Worm (Caenorhabditis elegans) whole organism, L2 larva: Measurements from ENCODE around the gene F46E10.3.

Experiments used
- ama-1 ChIP-seq: fragments of 150-350 bp; optimal IDR thresholded peaks from 2 replicates; lab custom pipeline; 2018; ENCODE audit warnings: inconsistent platforms
- ceh-16 ChIP-seq: fragments of 150-350 bp; optimal IDR thresholded peaks from 2 replicates; lab custom pipeline; 2014; ENCODE audit warnings: missing biosample characterization, missing genetic modification characterization
- ceh-82 ChIP-seq: fragments of 150-350 bp; optimal IDR thresholded peaks from 2 replicates; lab custom pipeline; 2014; ENCODE audit warnings: missing biosample characterization, missing genetic modification characterization
- elt-3 ChIP-seq: sonication (generic microtip); optimal IDR thresholded peaks from 2 replicates; lab custom pipeline; 2017; ENCODE audit warnings: missing biosample characterization, missing genetic modification characterization
- fos-1 ChIP-seq: fragments of 150-350 bp; optimal IDR thresholded peaks from 2 replicates; lab custom pipeline; 2014; ENCODE audit warnings: missing biosample characterization, missing genetic modification characterization
- lin-13 ChIP-seq: fragments of 150-350 bp; optimal IDR thresholded peaks from 2 replicates; lab custom pipeline; 2014; ENCODE audit warnings: missing biosample characterization, missing genetic modification reagents, missing genetic modification characterization
- lin-39 ChIP-seq: fragments of 150-350 bp; optimal IDR thresholded peaks from 2 replicates; lab custom pipeline; 2014; ENCODE audit warnings: missing biosample characterization, missing genetic modification reagents, missing genetic modification characterization
- mab-5 ChIP-seq: fragments of 150-350 bp; optimal IDR thresholded peaks from 2 replicates; lab custom pipeline; 2014; ENCODE audit warnings: missing biosample characterization, missing genetic modification characterization
- nhr-11 ChIP-seq: fragments of 150-350 bp; optimal IDR thresholded peaks from 2 replicates; lab custom pipeline; 2014; ENCODE audit warnings: missing biosample characterization, missing genetic modification characterization
- skn-1 ChIP-seq: sonication (generic microtip); optimal IDR thresholded peaks from 2 replicates; lab custom pipeline; 2017; ENCODE audit warnings: missing biosample characterization, missing genetic modification characterization
- sma-9 ChIP-seq, 2 experiments: fragments of 150-350 bp in 1 of 2; sonication (generic microtip) in 1 of 2; optimal IDR thresholded peaks; 2 replicates each; lab custom pipeline; 2014 to 2016; ENCODE audit warnings: missing genetic modification characterization in 2 of 2, mild to moderate bottlenecking in 1 of 2, missing biosample characterization in 1 of 2, missing compliant biosample characterization in 1 of 2, missing genetic modification reagents in 1 of 2, moderate library complexity in 1 of 2
- snpc-4 ChIP-seq: fragments of 150-350 bp; optimal IDR thresholded peaks from 2 replicates; lab custom pipeline; 2014; ENCODE audit warnings: missing biosample characterization, missing genetic modification characterization
- unc-39 ChIP-seq: fragments of 150-350 bp; optimal IDR thresholded peaks from 2 replicates; lab custom pipeline; 2014; ENCODE audit warnings: missing biosample characterization, missing genetic modification characterization
- ztf-11 ChIP-seq: sonication (generic microtip); optimal IDR thresholded peaks from 2 replicates; lab custom pipeline; 2017; ENCODE audit warnings: missing biosample characterization, missing genetic modification characterization

ce11 chrV:6546450-6547171 lies 28.5 kb downstream of the F46E10.3 start, which contains the start of gene dre-1:
- TF ChIP-seq lin-39 (tag; lab: Kevin White, UChicago): no peak
- no peak for TF ChIP-seq snpc-4 (tag; lab: Kevin White, UChicago)
- no peak for TF ChIP-seq ztf-11 (tag; lab: Kevin White, UChicago)
- TF ChIP-seq elt-3 (tag; lab: Kevin White, UChicago): no peak
- TF ChIP-seq skn-1 (tag; lab: Kevin White, UChicago): no peak
- TF ChIP-seq ceh-16 (tag; lab: Kevin White, UChicago): no peak
- no peak for TF ChIP-seq lin-13
- TF ChIP-seq mab-5 (tag; lab: Kevin White, UChicago): no peak
- TF ChIP-seq fos-1: peak; percentile 82
- TF ChIP-seq ceh-82 (tag; lab: Kevin White, UChicago): no peak
- no peak for TF ChIP-seq sma-9 (GFP tag; optimal IDR thresholded peaks at IDR 0.05; lab: Kevin White, UChicago)
- TF ChIP-seq sma-9 (tag; optimal IDR thresholded peaks at IDR 0.05; lab: Kevin White, UChicago): no peak
- no peak for TF ChIP-seq nhr-11 (tag; lab: Kevin White, UChicago)
- TF ChIP-seq unc-39: no peak
- no peak for TF ChIP-seq ama-1 (lab: Kevin White, UChicago)
